Fruit fly (Drosophila melanogaster) whole organism, embryonic: ENCODE measurements around the gene pygo.

ENCODE experiments used
- Atf-2 ChIP-seq: fragments of 200-800 bp; sonication (Bioruptor generic); optimal IDR thresholded peaks from 2 replicates; lab custom pipeline; 2016; ENCODE audit warnings: missing biosample characterization, missing genetic modification characterization
- Atf6 ChIP-seq: fragments of 200-800 bp; sonication (Bioruptor generic); IDR thresholded peaks from 2 replicates; pipeline ENCODE4 v1.3.6; 2022; ENCODE audit warnings: missing biosample characterization, missing genetic modification characterization
- Awh ChIP-seq: fragments of 200-800 bp; sonication (Bioruptor generic); IDR thresholded peaks from 2 replicates; pipeline ENCODE4, ENCODE4 v1.3.6; 2022; ENCODE audit warnings: missing biosample characterization, missing genetic modification characterization
- Blimp-1 ChIP-seq: fragments of 200-800 bp; sonication (Bioruptor generic); optimal IDR thresholded peaks from 3 replicates; lab custom pipeline; 2018; ENCODE audit warnings: missing biosample characterization, missing genetic modification characterization, mild to moderate bottlenecking, moderate library complexity, missing genetic modification reagents
- CG11085 ChIP-seq: fragments of 200-800 bp; sonication (Bioruptor generic); IDR thresholded peaks from 2 replicates; pipeline ENCODE4 v1.3.6; 2022; ENCODE audit warnings: missing biosample characterization, missing genetic modification characterization
- CG13287 ChIP-seq: fragments of 200-800 bp; sonication (Bioruptor generic); IDR thresholded peaks from 2 replicates; pipeline ENCODE4 v1.3.6; 2022; ENCODE audit warnings: missing biosample characterization, missing genetic modification characterization; ENCODE audit not compliant: partially characterized antibody
- CG14860 ChIP-seq: fragments of 200-800 bp; sonication (Bioruptor generic); IDR thresholded peaks from 3 replicates; pipeline ENCODE4 v1.3.6; 2022; ENCODE audit warnings: missing biosample characterization, missing genetic modification characterization; ENCODE audit not compliant: partially characterized antibody
- CG18599 ChIP-seq: fragments of 200-800 bp; sonication (Bioruptor generic); optimal IDR thresholded peaks from 3 replicates; lab custom pipeline; 2017; ENCODE audit warnings: missing biosample characterization, missing genetic modification characterization, mild to moderate bottlenecking, moderate library complexity, missing genetic modification reagents
- CG30020 ChIP-seq: fragments of 200-800 bp; optimal IDR thresholded peaks from 2 replicates; lab custom pipeline; 2019; ENCODE audit warnings: missing biosample characterization, mild to moderate bottlenecking, missing genetic modification characterization, moderate library complexity
- CG31441 ChIP-seq: fragments of 200-800 bp; sonication (Bioruptor generic); IDR thresholded peaks from 2 replicates; pipeline ENCODE4 v1.3.6; 2022; ENCODE audit warnings: missing biosample characterization, missing genetic modification characterization
- CG3163 ChIP-seq: fragments of 200-800 bp; sonication (Bioruptor generic); optimal IDR thresholded peaks from 3 replicates; lab custom pipeline; 2016; ENCODE audit warnings: missing biosample characterization, missing genetic modification characterization
- CG34224 ChIP-seq: fragments of 200-800 bp; sonication (Bioruptor generic); IDR thresholded peaks from 3 replicates; pipeline ENCODE4 v1.3.6; 2022; ENCODE audit warnings: missing biosample characterization, missing genetic modification characterization; ENCODE audit not compliant: partially characterized antibody
- CG4617 ChIP-seq: fragments of 200-800 bp; sonication (Bioruptor generic); optimal IDR thresholded peaks from 3 replicates; lab custom pipeline; 2016; ENCODE audit warnings: missing biosample characterization, missing genetic modification characterization, borderline replicate concordance
- CG6813 ChIP-seq: fragments of 200-800 bp; sonication (Bioruptor generic); optimal IDR thresholded peaks from 2 replicates; lab custom pipeline; 2017; ENCODE audit warnings: missing biosample characterization, missing genetic modification characterization, mild to moderate bottlenecking, moderate library complexity, missing genetic modification reagents
- CG7271 ChIP-seq: fragments of 200-800 bp; sonication (Bioruptor generic); optimal IDR thresholded peaks from 2 replicates; lab custom pipeline; 2018; ENCODE audit warnings: missing biosample characterization, mild to moderate bottlenecking, missing genetic modification characterization, moderate library complexity
- CG7372 ChIP-seq: fragments of 200-800 bp; sonication (Bioruptor generic); IDR thresholded peaks from 2 replicates; pipeline ENCODE4 v1.3.6; 2022; ENCODE audit warnings: missing biosample characterization, missing genetic modification characterization
- CG7786 ChIP-seq: fragments of 200-800 bp; sonication (Bioruptor generic); optimal IDR thresholded peaks from 2 replicates; lab custom pipeline; 2016; ENCODE audit warnings: missing biosample characterization, missing genetic modification characterization
- CG7963 ChIP-seq: fragments of 200-800 bp; sonication (Bioruptor generic); IDR thresholded peaks from 3 replicates; pipeline ENCODE4 v1.3.6; 2022; ENCODE audit warnings: missing biosample characterization, missing genetic modification characterization; ENCODE audit not compliant: partially characterized antibody
- CG8478 ChIP-seq: fragments of >200 bp; optimal IDR thresholded peaks from 2 replicates; lab custom pipeline; 2018
- CG9727 ChIP-seq: fragments of 200-800 bp; sonication (Bioruptor generic); optimal IDR thresholded peaks from 3 replicates; lab custom pipeline; 2017; ENCODE audit warnings: missing biosample characterization, mild to moderate bottlenecking, missing genetic modification characterization
- Eip74EF ChIP-seq, 2 experiments: fragments of 200-800 bp in 1 of 2; fragments of >200 bp in 1 of 2; sonication (Bioruptor generic) in 1 of 2; optimal IDR thresholded peaks; 2 replicates each; lab custom pipeline; 2017 to 2019; ENCODE audit warnings: missing biosample characterization in 2 of 2, missing genetic modification characterization in 2 of 2, mild to moderate bottlenecking in 1 of 2, moderate library complexity in 1 of 2
- Gug ChIP-seq: fragments of 200-800 bp; sonication (Bioruptor generic); IDR thresholded peaks from 4 replicates; pipeline ENCODE4 v1.3.6; 2022; ENCODE audit warnings: missing biosample characterization, missing genetic modification characterization
- HLH3B ChIP-seq: fragments of 200-800 bp; sonication (Bioruptor generic); IDR thresholded peaks from 2 replicates; pipeline ENCODE4 v1.3.6; 2022; ENCODE audit warnings: missing biosample characterization, missing genetic modification characterization
- HLH54F ChIP-seq: fragments of 200-800 bp; sonication (Bioruptor generic); optimal IDR thresholded peaks from 3 replicates; lab custom pipeline; 2016; ENCODE audit warnings: missing biosample characterization, missing genetic modification characterization
- MESR4 ChIP-seq: fragments of 200-800 bp; sonication (Bioruptor generic); optimal IDR thresholded peaks from 2 replicates; lab custom pipeline; 2018; ENCODE audit warnings: missing biosample characterization, mild to moderate bottlenecking, missing genetic modification characterization, moderate library complexity
- NFAT ChIP-seq: fragments of 200-800 bp; sonication (Bioruptor generic); IDR thresholded peaks from 2 replicates; pipeline ENCODE4 v1.3.6; 2022; ENCODE audit warnings: missing biosample characterization, missing genetic modification characterization
- Nf-YC ChIP-seq: fragments of 200-800 bp; optimal IDR thresholded peaks from 3 replicates; lab custom pipeline; 2019; ENCODE audit warnings: missing biosample characterization, mild to moderate bottlenecking, missing genetic modification characterization, moderate library complexity
- Ptx1 ChIP-seq: fragments of 200-800 bp; sonication (Bioruptor generic); IDR thresholded peaks from 2 replicates; pipeline ENCODE4 v1.3.6; 2022; ENCODE audit warnings: missing biosample characterization, missing genetic modification characterization
- Sry-β ChIP-seq: fragments of 200-800 bp; sonication (Bioruptor generic); optimal IDR thresholded peaks from 2 replicates; lab custom pipeline; 2018; ENCODE audit warnings: missing biosample characterization, mild to moderate bottlenecking, missing genetic modification characterization, moderate library complexity
- TFAM ChIP-seq: fragments of 200-800 bp; sonication (Bioruptor generic); optimal IDR thresholded peaks from 2 replicates; lab custom pipeline; 2017; ENCODE audit warnings: missing biosample characterization, missing genetic modification characterization, inconsistent platforms
- Usf ChIP-seq: fragments of 200-800 bp; sonication (Bioruptor generic); optimal IDR thresholded peaks from 2 replicates; lab custom pipeline; 2017; ENCODE audit warnings: missing genotype, missing biosample characterization, missing genetic modification characterization
- YL-1 ChIP-seq: fragments of 200-800 bp; sonication (Bioruptor generic); optimal IDR thresholded peaks from 3 replicates; lab custom pipeline; 2017; ENCODE audit warnings: missing biosample characterization, mild to moderate bottlenecking, missing genetic modification characterization
- ab ChIP-seq: fragments of 200-800 bp; sonication (Bioruptor generic); optimal IDR thresholded peaks from 2 replicates; lab custom pipeline; 2016; ENCODE audit warnings: missing biosample characterization, missing genetic modification characterization
- ac ChIP-seq: fragments of 200-800 bp; sonication (Bioruptor generic); optimal IDR thresholded peaks from 3 replicates; lab custom pipeline; 2017; ENCODE audit warnings: missing biosample characterization, mild to moderate bottlenecking, missing genetic modification characterization
- crc ChIP-seq: fragments of 200-800 bp; sonication (Bioruptor generic); optimal IDR thresholded peaks from 2 replicates; lab custom pipeline; 2016; ENCODE audit warnings: missing biosample characterization, missing genetic modification characterization
- dm ChIP-seq: fragments of 200-800 bp; sonication (Bioruptor generic); optimal IDR thresholded peaks from 3 replicates; lab custom pipeline; 2016; ENCODE audit warnings: missing biosample characterization, missing genetic modification characterization
- dmrt11E ChIP-seq: fragments of 200-800 bp; sonication (Bioruptor generic); optimal IDR thresholded peaks from 3 replicates; lab custom pipeline; 2018; ENCODE audit warnings: missing biosample characterization, mild to moderate bottlenecking, missing genetic modification characterization, moderate library complexity
- eyg ChIP-seq: fragments of 200-800 bp; sonication (Bioruptor generic); optimal IDR thresholded peaks from 3 replicates; lab custom pipeline; 2016; ENCODE audit warnings: missing biosample characterization, missing genetic modification characterization
- gsb ChIP-seq: fragments of 200-800 bp; sonication (Bioruptor generic); IDR thresholded peaks from 2 replicates; pipeline ENCODE4 v1.3.6; 2022; ENCODE audit warnings: missing biosample characterization, missing genetic modification characterization
- gt ChIP-seq: fragments of 200-800 bp; sonication (Bioruptor generic); IDR thresholded peaks from 2 replicates; pipeline ENCODE4 v1.3.6; 2022; ENCODE audit warnings: missing biosample characterization, missing genetic modification characterization
- ham ChIP-seq: fragments of 200-800 bp; sonication (Bioruptor generic); IDR thresholded peaks from 2 replicates; pipeline ENCODE4 v1.3.6; 2022; ENCODE audit warnings: missing biosample characterization, missing genetic modification characterization
- luna ChIP-seq: fragments of 200-800 bp; sonication (Bioruptor generic); optimal IDR thresholded peaks from 2 replicates; lab custom pipeline; 2016; ENCODE audit warnings: missing biosample characterization, missing genetic modification characterization
- p53 ChIP-seq: fragments of 200-800 bp; sonication (Bioruptor generic); optimal IDR thresholded peaks from 2 replicates; lab custom pipeline; 2016; ENCODE audit warnings: missing biosample characterization, missing genetic modification characterization
- peb ChIP-seq: fragments of 200-800 bp; sonication (Bioruptor generic); IDR thresholded peaks from 2 replicates; pipeline ENCODE4 v1.3.6; 2022; ENCODE audit warnings: missing biosample characterization, missing genetic modification characterization
- pfk ChIP-seq: fragments of 200-800 bp; sonication (Bioruptor generic); optimal IDR thresholded peaks from 2 replicates; lab custom pipeline; 2018; ENCODE audit warnings: missing biosample characterization, mild to moderate bottlenecking, missing genetic modification characterization, moderate library complexity
- pzg ChIP-seq: fragments of 200-800 bp; sonication (Bioruptor generic); optimal IDR thresholded peaks from 3 replicates; lab custom pipeline; 2018; ENCODE audit warnings: missing biosample characterization, mild to moderate bottlenecking, missing genetic modification characterization, moderate library complexity
- rib ChIP-seq: fragments of 200-800 bp; sonication (Bioruptor generic); IDR thresholded peaks from 2 replicates; pipeline ENCODE4 v1.3.6; 2022; ENCODE audit warnings: missing biosample characterization, missing genetic modification characterization
- sna ChIP-seq: fragments of 200-800 bp; sonication (Bioruptor generic); IDR thresholded peaks from 2 replicates; pipeline ENCODE4 v1.3.6; 2022; ENCODE audit warnings: missing biosample characterization, missing genetic modification characterization; ENCODE audit not compliant: partially characterized antibody
- toy ChIP-seq: fragments of 200-800 bp; sonication (Bioruptor generic); IDR thresholded peaks from 2 replicates; pipeline ENCODE4 v1.3.6; 2022; ENCODE audit warnings: missing biosample characterization, missing genetic modification characterization
- twi ChIP-seq: fragments of 200-800 bp; optimal IDR thresholded peaks from 2 replicates; lab custom pipeline; 2019; ENCODE audit warnings: missing biosample characterization, mild to moderate bottlenecking, missing genetic modification characterization, moderate library complexity
- z ChIP-seq: fragments of 200-800 bp; sonication (Bioruptor generic); IDR thresholded peaks from 3 replicates; pipeline ENCODE4 v1.3.6; 2022; ENCODE audit warnings: missing biosample characterization, missing genetic modification characterization
- zen2 ChIP-seq: fragments of 200-800 bp; sonication (Bioruptor generic); IDR thresholded peaks from 3 replicates; pipeline ENCODE4 v1.3.6; 2022; ENCODE audit warnings: missing biosample characterization, missing genetic modification characterization; ENCODE audit not compliant: partially characterized antibody

Gene pygo

DNA sequence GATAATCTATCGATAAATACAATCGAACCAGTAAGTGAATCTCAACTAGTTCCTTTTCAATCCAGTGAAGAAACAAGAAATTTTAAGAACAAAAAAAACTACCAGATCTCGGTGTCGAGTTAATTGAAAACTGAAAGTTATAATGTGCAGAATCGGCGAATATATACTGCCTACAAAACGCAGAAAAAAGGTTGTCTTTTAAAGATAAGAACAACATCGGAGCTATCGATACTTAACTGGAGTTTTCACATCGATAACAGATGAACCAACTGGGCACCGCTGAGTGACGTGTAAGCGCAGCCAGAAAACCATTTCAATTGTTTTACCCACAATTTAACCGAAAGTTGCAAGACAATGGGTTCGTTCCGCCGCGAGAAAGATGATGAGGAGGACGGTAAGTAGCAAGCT lies 8.6 kb downstream of the pygo start, which contains the start of gene gammaCOP (continued):
- TF ChIP-seq CG34224 (GFP tag; lab: Robert Waterston, UW): peak; percentile 95
- TF ChIP-seq CG7786: no peak
- no peak for TF ChIP-seq Nf-YC (tag; lab: Kevin White, UChicago)
- TF ChIP-seq CG11085 (GFP tag; lab: Robert Waterston, UW): no peak
- TF ChIP-seq Ptx1 (GFP tag; lab: Robert Waterston, UW): no peak
- no peak for TF ChIP-seq CG7372 (GFP tag; lab: Robert Waterston, UW)
- TF ChIP-seq CG6813: no peak
- no peak for TF ChIP-seq CG3163 (GFP tag; lab: Kevin White, UChicago)
- no peak for TF ChIP-seq z (GFP tag; lab: Robert Waterston, UW)
- no peak for TF ChIP-seq rib (GFP tag; lab: Robert Waterston, UW)
- no peak for TF ChIP-seq gt (GFP tag; lab: Robert Waterston, UW)
- no peak for TF ChIP-seq CG8478 (lab: Kevin White, UChicago)
- no peak for TF ChIP-seq luna (GFP tag; lab: Kevin White, UChicago)
- TF ChIP-seq CG18599 (GFP tag; lab: Kevin White, UChicago): no peak
- no peak for TF ChIP-seq CG30020 (tag; lab: Kevin White, UChicago)
- no peak for TF ChIP-seq Atf6 (GFP tag; lab: Robert Waterston, UW)
- no peak for TF ChIP-seq TFAM (GFP tag; lab: Kevin White, UChicago)
- peak; percentile 59 for TF ChIP-seq Sry-β (GFP tag; lab: Kevin White, UChicago)
- TF ChIP-seq p53: peak; percentile 30
- TF ChIP-seq CG4617: peak; percentile 42
- no peak for TF ChIP-seq dmrt11E (tag; lab: Kevin White, UChicago)
- no peak for TF ChIP-seq twi
- TF ChIP-seq CG7963 (GFP tag; lab: Robert Waterston, UW): peak; percentile 69; the same call in 1 of the 3 replicates
- TF ChIP-seq Gug (GFP tag; lab: Robert Waterston, UW): no peak
- peak; percentile 97 for TF ChIP-seq sna
- TF ChIP-seq toy (GFP tag; lab: Robert Waterston, UW): no peak
- TF ChIP-seq Usf (GFP tag; lab: Kevin White, UChicago): no peak
- TF ChIP-seq CG31441 (GFP tag; lab: Robert Waterston, UW): no peak
- TF ChIP-seq CG9727: peak; percentile 9
- TF ChIP-seq CG7271 (tag; lab: Kevin White, UChicago): no peak
- TF ChIP-seq ab (GFP tag; lab: Kevin White, UChicago): no peak
- no peak for TF ChIP-seq HLH3B (GFP tag; lab: Robert Waterston, UW)
- no peak for TF ChIP-seq Blimp-1
- peak; percentile 68 for TF ChIP-seq YL-1
- no peak for TF ChIP-seq crc
- TF ChIP-seq peb (GFP tag; lab: Robert Waterston, UW): no peak
- peak; percentile 98 for TF ChIP-seq CG13287 (GFP tag; lab: Robert Waterston, UW)
- TF ChIP-seq Atf-2 (GFP tag; lab: Kevin White, UChicago): no peak
- TF ChIP-seq pzg (GFP tag; lab: Kevin White, UChicago): peak; percentile 52
- TF ChIP-seq ac (GFP tag; lab: Kevin White, UChicago): no peak
- no peak for TF ChIP-seq Eip74EF (GFP tag; optimal IDR thresholded peaks at IDR 0.05; lab: Kevin White, UChicago)
- no peak for TF ChIP-seq dm
- TF ChIP-seq pfk (GFP tag; lab: Kevin White, UChicago): no peak
- no peak for TF ChIP-seq Awh (GFP tag; lab: Robert Waterston, UW)
- peak; percentile 5 for TF ChIP-seq eyg
- peak; percentile 90 for TF ChIP-seq CG14860 (GFP tag; lab: Robert Waterston, UW)
- TF ChIP-seq ham (GFP tag; lab: Robert Waterston, UW): no peak
- no peak for TF ChIP-seq NFAT (GFP tag; lab: Robert Waterston, UW)
- TF ChIP-seq gsb (GFP tag; lab: Robert Waterston, UW): no peak
- TF ChIP-seq MESR4: peak; percentile 95
- TF ChIP-seq HLH54F (GFP tag; lab: Kevin White, UChicago): no peak
- TF ChIP-seq zen2 (GFP tag; lab: Robert Waterston, UW): peak; percentile 82; the same call in 2 of the 3 replicates
